Worm (Caenorhabditis elegans) whole organism, late embryonic: ENCODE results near the gene C08E3.13.

Experiments
- C38D4.7 ChIP-seq: fragments of 200-800 bp; sonication (Bioruptor generic); optimal IDR thresholded peaks from 2 replicates; lab custom pipeline; 2018; ENCODE audit warnings: mild to moderate bottlenecking, missing genetic modification characterization, moderate library complexity, missing compliant biosample characterization
- T23F11.4 ChIP-seq: fragments of 200-800 bp; sonication (Bioruptor generic); optimal IDR thresholded peaks from 2 replicates; lab custom pipeline; 2018; ENCODE audit warnings: mild to moderate bottlenecking, missing genetic modification characterization, missing compliant biosample characterization
- ceh-18 ChIP-seq: sonication (generic microtip); optimal IDR thresholded peaks from 2 replicates; lab custom pipeline; 2016; ENCODE audit warnings: missing genetic modification characterization, missing compliant biosample characterization
- ceh-2 ChIP-seq: sonication (generic microtip); optimal IDR thresholded peaks from 2 replicates; lab custom pipeline; 2016; ENCODE audit warnings: missing genotype, missing genetic modification characterization, missing compliant biosample characterization
- ceh-22 ChIP-seq: sonication (generic microtip); optimal IDR thresholded peaks from 2 replicates; lab custom pipeline; 2017; ENCODE audit warnings: missing biosample characterization, missing genetic modification characterization
- ceh-30 ChIP-seq: fragments of 150-350 bp; optimal IDR thresholded peaks from 2 replicates; lab custom pipeline; 2014; ENCODE audit warnings: missing biosample characterization, missing genetic modification characterization
- ceh-34 ChIP-seq: sonication (generic microtip); optimal IDR thresholded peaks from 2 replicates; lab custom pipeline; 2016; ENCODE audit warnings: mild to moderate bottlenecking, missing genetic modification characterization, missing compliant biosample characterization
- ceh-45 ChIP-seq: fragments of 200-800 bp; sonication (Bioruptor generic); IDR thresholded peaks from 2 replicates; pipeline ENCODE4 v1.3.6; 2022; ENCODE audit warnings: missing genetic modification reagents, missing genetic modification characterization, missing compliant biosample characterization
- ceh-48 ChIP-seq: sonication (generic microtip); optimal IDR thresholded peaks from 2 replicates; lab custom pipeline; 2016; ENCODE audit warnings: missing genetic modification characterization, inconsistent platforms, missing compliant biosample characterization
- ceh-9 ChIP-seq: sonication (generic microtip); optimal IDR thresholded peaks from 2 replicates; lab custom pipeline; 2016; ENCODE audit warnings: mild to moderate bottlenecking, missing genetic modification characterization, inconsistent platforms, missing compliant biosample characterization
- dmd-4 ChIP-seq: sonication (generic microtip); optimal IDR thresholded peaks from 2 replicates; lab custom pipeline; 2016; ENCODE audit warnings: borderline replicate concordance, missing genetic modification characterization, missing compliant biosample characterization
- dve-1 ChIP-seq: sonication (generic microtip); optimal IDR thresholded peaks from 2 replicates; lab custom pipeline; 2017; ENCODE audit warnings: antibody characterized with exemption, mild to moderate bottlenecking, missing genetic modification characterization, missing compliant biosample characterization
- elt-2 ChIP-seq: sonication (generic microtip); optimal IDR thresholded peaks from 2 replicates; lab custom pipeline; 2016; ENCODE audit warnings: missing genetic modification reagents, missing genetic modification characterization, missing compliant biosample characterization
- elt-4 ChIP-seq: sonication (generic microtip); optimal IDR thresholded peaks from 2 replicates; lab custom pipeline; 2016; ENCODE audit warnings: missing genetic modification characterization, missing compliant biosample characterization
- eyg-1 ChIP-seq: sonication (generic microtip); optimal IDR thresholded peaks from 2 replicates; lab custom pipeline; 2016; ENCODE audit warnings: missing genotype, missing genetic modification characterization, missing compliant biosample characterization
- fax-1 ChIP-seq: sonication (generic microtip); optimal IDR thresholded peaks from 2 replicates; lab custom pipeline; 2016; ENCODE audit warnings: missing genotype, missing genetic modification characterization, missing compliant biosample characterization
- fkh-6 ChIP-seq: sonication (generic microtip); optimal IDR thresholded peaks from 2 replicates; lab custom pipeline; 2016; ENCODE audit warnings: missing genetic modification characterization, missing compliant biosample characterization
- gmeb-2 ChIP-seq: sonication (generic microtip); optimal IDR thresholded peaks from 2 replicates; lab custom pipeline; 2016; ENCODE audit warnings: missing genetic modification characterization, inconsistent platforms, missing compliant biosample characterization
- hlh-15 ChIP-seq: sonication (generic microtip); optimal IDR thresholded peaks from 2 replicates; lab custom pipeline; 2016; ENCODE audit warnings: missing genetic modification characterization, missing compliant biosample characterization
- hlh-8 ChIP-seq: sonication (generic microtip); optimal IDR thresholded peaks from 2 replicates; lab custom pipeline; 2016; ENCODE audit warnings: missing genotype, missing genetic modification characterization, missing compliant biosample characterization
- mec-3 ChIP-seq: sonication (generic microtip); optimal IDR thresholded peaks from 2 replicates; lab custom pipeline; 2016; ENCODE audit warnings: borderline replicate concordance, missing genetic modification characterization, missing compliant biosample characterization
- nfya-1 ChIP-seq: sonication (generic microtip); optimal IDR thresholded peaks from 2 replicates; lab custom pipeline; 2017; ENCODE audit warnings: missing genetic modification characterization, mild to moderate bottlenecking, missing compliant biosample characterization, antibody characterized with exemption, moderate library complexity
- nhr-232 ChIP-seq: sonication (generic microtip); optimal IDR thresholded peaks from 2 replicates; lab custom pipeline; 2016; ENCODE audit warnings: missing genetic modification characterization, missing compliant biosample characterization
- npax-4 ChIP-seq: sonication (generic microtip); optimal IDR thresholded peaks from 2 replicates; lab custom pipeline; 2016; ENCODE audit warnings: missing genetic modification characterization, missing compliant biosample characterization
- odd-2 ChIP-seq: sonication (generic microtip); optimal IDR thresholded peaks from 2 replicates; lab custom pipeline; 2017; ENCODE audit warnings: antibody characterized with exemption, mild to moderate bottlenecking, missing genetic modification characterization, missing compliant biosample characterization
- pat-9 ChIP-seq: fragments of 200-800 bp; sonication (Bioruptor generic); optimal IDR thresholded peaks from 2 replicates; lab custom pipeline; 2018; ENCODE audit warnings: mild to moderate bottlenecking, missing genetic modification characterization, moderate library complexity, missing compliant biosample characterization
- pax-1 ChIP-seq: fragments of 150-350 bp; optimal IDR thresholded peaks from 2 replicates; lab custom pipeline; 2014; ENCODE audit warnings: missing biosample characterization, missing genetic modification characterization
- pha-2 ChIP-seq: sonication (generic microtip); optimal IDR thresholded peaks from 2 replicates; lab custom pipeline; 2017; ENCODE audit warnings: mild to moderate bottlenecking, missing genetic modification characterization, missing compliant biosample characterization
- pha-4 ChIP-seq: fragments of 150-350 bp; optimal IDR thresholded peaks from 2 replicates; lab custom pipeline; 2018; ENCODE audit warnings: missing biosample characterization, missing genetic modification reagents, missing genetic modification characterization
- pros-1 ChIP-seq: fragments of 150-350 bp; optimal IDR thresholded peaks from 2 replicates; lab custom pipeline; 2014; ENCODE audit warnings: missing biosample characterization, missing genetic modification reagents, missing genetic modification characterization
- ref-2 ChIP-seq: sonication (generic microtip); optimal IDR thresholded peaks from 2 replicates; lab custom pipeline; 2016; ENCODE audit warnings: missing genetic modification characterization, missing compliant biosample characterization
- sdc-2 ChIP-seq: sonication (generic microtip); optimal IDR thresholded peaks from 2 replicates; lab custom pipeline; 2016; ENCODE audit warnings: missing genotype, missing genetic modification characterization, missing compliant biosample characterization
- syd-9 ChIP-seq: sonication (generic microtip); optimal IDR thresholded peaks from 2 replicates; lab custom pipeline; 2016; ENCODE audit warnings: mild to moderate bottlenecking, missing genetic modification characterization, moderate library complexity, missing compliant biosample characterization
- tbx-2 ChIP-seq: sonication (generic microtip); optimal IDR thresholded peaks from 2 replicates; lab custom pipeline; 2016; ENCODE audit warnings: missing genetic modification characterization, missing compliant biosample characterization
- ttx-3 ChIP-seq: sonication (generic microtip); optimal IDR thresholded peaks from 2 replicates; lab custom pipeline; 2016; ENCODE audit warnings: missing genetic modification reagents, missing genetic modification characterization, missing compliant biosample characterization
- unc-42 ChIP-seq: sonication (generic microtip); optimal IDR thresholded peaks from 2 replicates; lab custom pipeline; 2016; ENCODE audit warnings: missing genotype, missing genetic modification characterization, missing compliant biosample characterization
- unc-55 ChIP-seq: sonication (generic microtip); optimal IDR thresholded peaks from 2 replicates; lab custom pipeline; 2017; ENCODE audit warnings: missing biosample characterization, missing genetic modification reagents, missing genetic modification characterization
- unc-86 ChIP-seq: sonication (generic microtip); optimal IDR thresholded peaks from 2 replicates; lab custom pipeline; 2016; ENCODE audit warnings: missing genetic modification characterization, missing compliant biosample characterization
- zip-5 ChIP-seq: sonication (generic microtip); optimal IDR thresholded peaks from 2 replicates; lab custom pipeline; 2016; ENCODE audit warnings: missing genetic modification characterization, missing compliant biosample characterization
- ztf-16 ChIP-seq: sonication (generic microtip); optimal IDR thresholded peaks from 2 replicates; lab custom pipeline; 2017; ENCODE audit warnings: missing genetic modification characterization, missing compliant biosample characterization

C08E3.13 gene

ce11 chrII:1653397-1653796 lies 21.3 kb upstream of the C08E3.13 start, which contains the start of gene fbxb-15:
fbxb-15 (minus strand) TSS chrII:1653497.
- no peak for TF ChIP-seq ceh-48 (tag; lab: Kevin White, UChicago)
- no peak for TF ChIP-seq tbx-2 (tag; lab: Kevin White, UChicago)
- TF ChIP-seq hlh-15 (tag; lab: Kevin White, UChicago) = no peak
- no peak for TF ChIP-seq C38D4.7 (GFP tag; lab: Kevin White, UChicago)
- no peak for TF ChIP-seq ceh-34 (tag; lab: Kevin White, UChicago)
- no peak for TF ChIP-seq unc-42 (tag; lab: Kevin White, UChicago)
- TF ChIP-seq syd-9 (tag; lab: Kevin White, UChicago) = no peak
- TF ChIP-seq pat-9 (tag; lab: Kevin White, UChicago) = no peak
- TF ChIP-seq ref-2 (tag; lab: Kevin White, UChicago) = no peak
- no peak for TF ChIP-seq eyg-1 (tag; lab: Kevin White, UChicago)
- TF ChIP-seq unc-55 (GFP tag; lab: Kevin White, UChicago) = no peak
- TF ChIP-seq mec-3 (tag; lab: Kevin White, UChicago) = no peak
- TF ChIP-seq hlh-8 (tag; lab: Kevin White, UChicago) = no peak
- no peak for TF ChIP-seq pros-1 (tag; lab: Kevin White, UChicago)
- no peak for TF ChIP-seq pha-2 (tag; lab: Kevin White, UChicago)
- TF ChIP-seq fkh-6 (tag; lab: Kevin White, UChicago) = no peak
- no peak for TF ChIP-seq ceh-22 (tag; lab: Kevin White, UChicago)
- TF ChIP-seq pha-4 (tag; lab: Kevin White, UChicago) = no peak
- no peak for TF ChIP-seq ceh-2 (tag; lab: Kevin White, UChicago)

- TF ChIP-seq pax-1 (tag; lab: Kevin White, UChicago) (no peak), T23F11.4 (GFP tag; lab: Kevin White, UChicago) (no peak), npax-4 (tag; lab: Kevin White, UChicago) (no peak), elt-2 (no peak), ceh-18 (tag; lab: Kevin White, UChicago) (no peak), ttx-3 (tag; lab: Kevin White, UChicago) (no peak), hlh-15 (tag; lab: Kevin White, UChicago) (no peak), zip-5 (tag; lab: Kevin White, UChicago) (no peak), ztf-16 (tag; lab: Kevin White, UChicago) (no peak)
Measured at ce11 chrII:1651804-1652203, 19.7 kb upstream of the C08E3.13 start, which contains the start of gene fbxb-16. fbxb-16 (minus strand) TSS chrII:1651904.

- TF ChIP-seq fkh-6 (tag; lab: Kevin White, UChicago) = no peak
- TF ChIP-seq ceh-18 (tag; lab: Kevin White, UChicago) = no peak
- no peak for TF ChIP-seq elt-4 (tag; lab: Kevin White, UChicago)
- TF ChIP-seq pros-1 (tag; lab: Kevin White, UChicago) = no peak
- no peak for TF ChIP-seq fax-1 (tag; lab: Kevin White, UChicago)
- no peak for TF ChIP-seq ceh-9
- TF ChIP-seq nfya-1 (tag; lab: Kevin White, UChicago) = no peak
- no peak for TF ChIP-seq pha-4 (tag; lab: Kevin White, UChicago)
- TF ChIP-seq eyg-1 (tag; lab: Kevin White, UChicago) = no peak
Measured at ce11 chrII:1650502-1650901, 18.4 kb upstream of the C08E3.13 start, which contains the start of gene fbxb-20. fbxb-20 (minus strand) TSS chrII:1650602.

- no peak for TF ChIP-seq ttx-3 (tag; lab: Kevin White, UChicago)
- TF ChIP-seq unc-86 (tag; lab: Kevin White, UChicago) = no peak
- TF ChIP-seq dve-1 (tag; lab: Kevin White, UChicago) = no peak
- TF ChIP-seq dmd-4 (tag; lab: Kevin White, UChicago) = no peak
- no peak for TF ChIP-seq pat-9 (tag; lab: Kevin White, UChicago)
- no peak for TF ChIP-seq nhr-232
- no peak for TF ChIP-seq odd-2 (tag; lab: Kevin White, UChicago)
- TF ChIP-seq ceh-45 = no peak
- TF ChIP-seq ceh-30 (tag; lab: Kevin White, UChicago) = no peak
- no peak for TF ChIP-seq sdc-2 (tag; lab: Kevin White, UChicago)
- no peak for TF ChIP-seq gmeb-2
- TF ChIP-seq eyg-1 (tag; lab: Kevin White, UChicago) = no peak
Measured at ce11 chrII:1648768-1649167, 16.7 kb upstream of the C08E3.13 start, which contains the start of gene fbxb-21. fbxb-21 (minus strand) TSS chrII:1648868.
